Worm (Caenorhabditis elegans) whole organism, young adult: ENCODE data around the gene M01H9.4.

Source experiments
- ama-1 ChIP-seq, 3 experiments: fragments of 150-350 bp in 1 of 3; sonication (generic microtip) in 2 of 3; optimal IDR thresholded peaks; 2 replicates each; lab custom pipeline; 2014 to 2018; ENCODE audit warnings: missing biosample characterization in 2 of 3, missing genetic modification characterization in 2 of 3, missing genetic modification reagents in 2 of 3
- attf-3 ChIP-seq: fragments of 200-800 bp; sonication (Bioruptor generic); conservative IDR thresholded peaks from 2 replicates; pipeline ENCODE4 v1.3.6; 2022; ENCODE audit warnings: missing genetic modification reagents, missing genetic modification characterization, missing compliant biosample characterization
- lag-1 ChIP-seq: fragments of 200-800 bp; sonication (Bioruptor generic); IDR thresholded peaks from 2 replicates; pipeline ENCODE4 v1.3.6; 2022; ENCODE audit warnings: missing genetic modification reagents, missing genetic modification characterization, missing compliant biosample characterization
- pha-4 ChIP-seq: fragments of 150-350 bp; sonication (generic microtip); optimal IDR thresholded peaks from 2 replicates; lab custom pipeline; 2014; ENCODE audit warnings: missing biosample characterization, missing genetic modification reagents, missing genetic modification characterization
- snpc-4 ChIP-seq, 5 experiments: fragments of 150-350 bp in 1 of 5; sonication (generic microtip) in 4 of 5; optimal IDR thresholded peaks; 2 replicates each; lab custom pipeline; 2014 to 2018; ENCODE audit warnings: missing genetic modification characterization in 5 of 5, missing biosample characterization in 3 of 5, antibody characterized with exemption in 2 of 5, mild to moderate bottlenecking in 2 of 5, missing compliant biosample characterization in 2 of 5, missing genotype in 2 of 5, moderate library complexity in 2 of 5, missing genetic modification reagents in 1 of 5

ce11 chrIV:4482531-4482930 lies at the start of gene M01H9.4:
- TF ChIP-seq snpc-4 (GFP tag; optimal IDR thresholded peaks at IDR 0.05; lab: Kevin White, UChicago) (no peak), snpc-4 (tag; optimal IDR thresholded peaks at IDR 0.05; lab: Kevin White, UChicago) (no peak), ama-1 (optimal IDR thresholded peaks at IDR 0.05; lab: Kevin White, UChicago) (no peak), ama-1 (GFP tag; optimal IDR thresholded peaks at IDR 0.05; lab: Kevin White, UChicago) (no peak), attf-3 (GFP tag; lab: Robert Waterston, UW) (no peak), pha-4 (tag; lab: Kevin White, UChicago) (no peak), lag-1 (GFP tag; lab: Robert Waterston, UW) (no peak)
